Worm (Caenorhabditis elegans) whole organism, L1 larva: ENCODE measurements around the gene C34C12.6.

Experiments used
- nhr-12 ChIP-seq: sonication (generic microtip); optimal IDR thresholded peaks from 2 replicates; lab custom pipeline; 2017; ENCODE audit warnings: missing biosample characterization, missing genetic modification characterization
- pqm-1 ChIP-seq: sonication (generic microtip); optimal IDR thresholded peaks from 3 replicates; lab custom pipeline; 2017; ENCODE audit warnings: missing biosample characterization, missing genetic modification characterization
- unc-86 ChIP-seq: sonication (generic microtip); optimal IDR thresholded peaks from 2 replicates; lab custom pipeline; 2016; ENCODE audit warnings: missing genetic modification characterization, missing compliant biosample characterization

DNA sequence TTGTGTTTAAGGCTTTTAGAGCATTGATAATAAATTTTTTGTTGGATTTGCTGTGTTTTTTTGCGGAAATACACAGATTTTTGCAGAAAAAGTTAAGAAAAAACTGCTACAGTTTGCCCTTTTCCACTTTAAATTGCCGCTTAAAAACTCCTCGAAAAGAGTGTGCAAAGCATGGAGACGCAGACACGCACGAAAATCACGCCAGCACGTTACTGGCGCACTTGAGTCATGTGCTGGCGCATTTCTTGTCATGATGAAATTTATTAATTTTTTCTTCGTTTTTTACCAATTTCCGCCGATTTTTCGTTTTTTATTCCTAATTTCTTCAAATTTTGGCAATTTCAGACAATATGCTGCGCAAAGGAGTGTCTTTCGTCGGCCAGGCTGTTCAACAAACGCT is 22.3 kb upstream of the C34C12.6 start, which contains the start of gene C34C12.8:
- TF ChIP-seq pqm-1 (tag; lab: Kevin White, UChicago) (no peak), unc-86 (tag; lab: Kevin White, UChicago) (peak; percentile 97), nhr-12 (tag; lab: Kevin White, UChicago) (peak; percentile 18)
